Fruit fly (Drosophila melanogaster) whole organism, embryonic: ENCODE data around the gene Gpdh1.

ENCODE experiments used
- Atf6 ChIP-seq: fragments of 200-800 bp; sonication (Bioruptor generic); IDR thresholded peaks from 2 replicates; pipeline ENCODE4 v1.3.6; 2022; ENCODE audit warnings: missing biosample characterization, missing genetic modification characterization
- B-H2 ChIP-seq: fragments of 200-800 bp; sonication (Bioruptor generic); optimal IDR thresholded peaks from 2 replicates; lab custom pipeline; 2018; ENCODE audit warnings: missing biosample characterization, mild to moderate bottlenecking, missing genetic modification characterization
- Blimp-1 ChIP-seq: fragments of 200-800 bp; sonication (Bioruptor generic); optimal IDR thresholded peaks from 3 replicates; lab custom pipeline; 2018; ENCODE audit warnings: missing biosample characterization, missing genetic modification characterization, mild to moderate bottlenecking, moderate library complexity, missing genetic modification reagents
- CG10209 ChIP-seq: fragments of 200-800 bp; sonication (Bioruptor generic); optimal IDR thresholded peaks from 3 replicates; lab custom pipeline; 2017; ENCODE audit warnings: missing biosample characterization, mild to moderate bottlenecking, missing genetic modification characterization, missing genetic modification reagents
- CG10267 ChIP-seq: fragments of 200-800 bp; sonication (Bioruptor generic); optimal IDR thresholded peaks from 2 replicates; lab custom pipeline; 2018; ENCODE audit warnings: missing biosample characterization, mild to moderate bottlenecking, missing genetic modification characterization, moderate library complexity
- CG10274 ChIP-seq: fragments of 200-800 bp; sonication (Bioruptor generic); optimal IDR thresholded peaks from 3 replicates; lab custom pipeline; 2017; ENCODE audit warnings: missing biosample characterization, mild to moderate bottlenecking, missing genetic modification characterization
- CG10979 ChIP-seq: fragments of 200-800 bp; sonication (Bioruptor generic); optimal IDR thresholded peaks from 2 replicates; lab custom pipeline; 2018; ENCODE audit warnings: missing biosample characterization, mild to moderate bottlenecking, missing genetic modification characterization, moderate library complexity
- CG13296 ChIP-seq: fragments of 200-800 bp; sonication (Bioruptor generic); optimal IDR thresholded peaks from 3 replicates; lab custom pipeline; 2018; ENCODE audit warnings: missing biosample characterization, mild to moderate bottlenecking, missing genetic modification characterization
- CG14014 ChIP-seq: fragments of 200-800 bp; sonication (Bioruptor generic); IDR thresholded peaks from 2 replicates; pipeline ENCODE4 v1.3.6; 2022; ENCODE audit warnings: missing biosample characterization, missing genetic modification characterization
- CG14667 ChIP-seq: fragments of 200-800 bp; sonication (Bioruptor generic); IDR thresholded peaks from 2 replicates; pipeline ENCODE4 v1.3.6; 2022; ENCODE audit warnings: missing biosample characterization, missing genetic modification characterization
- CG16779 ChIP-seq: fragments of 200-800 bp; sonication (Bioruptor generic); IDR thresholded peaks from 2 replicates; pipeline ENCODE4 v1.3.6; 2022; ENCODE audit warnings: missing biosample characterization, missing genetic modification characterization
- CG17359 ChIP-seq: fragments of 200-800 bp; sonication (Bioruptor generic); optimal IDR thresholded peaks from 3 replicates; lab custom pipeline; 2018; ENCODE audit warnings: missing biosample characterization, mild to moderate bottlenecking, missing genetic modification characterization, moderate library complexity
- CG18476 ChIP-seq: fragments of 200-800 bp; sonication (Bioruptor generic); optimal IDR thresholded peaks from 2 replicates; lab custom pipeline; 2016; ENCODE audit warnings: missing biosample characterization, mild to moderate bottlenecking, missing genetic modification characterization
- CG2202 ChIP-seq: fragments of 200-800 bp; sonication (Bioruptor generic); optimal IDR thresholded peaks from 2 replicates; lab custom pipeline; 2018; ENCODE audit warnings: missing biosample characterization, mild to moderate bottlenecking, missing genetic modification characterization
- CG31365 ChIP-seq: fragments of 200-800 bp; sonication (Bioruptor generic); optimal IDR thresholded peaks from 2 replicates; lab custom pipeline; 2018; ENCODE audit warnings: missing biosample characterization, mild to moderate bottlenecking, missing genetic modification characterization
- CG3281 ChIP-seq: fragments of 200-800 bp; sonication (Bioruptor generic); optimal IDR thresholded peaks from 3 replicates; lab custom pipeline; 2017; ENCODE audit warnings: missing biosample characterization, mild to moderate bottlenecking, missing genetic modification characterization
- CG34376 ChIP-seq: fragments of 200-800 bp; sonication (Bioruptor generic); optimal IDR thresholded peaks from 2 replicates; lab custom pipeline; 2018; ENCODE audit warnings: missing biosample characterization, mild to moderate bottlenecking, missing genetic modification characterization
- CG4424 ChIP-seq: fragments of 200-800 bp; sonication (Bioruptor generic); optimal IDR thresholded peaks from 3 replicates; lab custom pipeline; 2016; ENCODE audit warnings: missing biosample characterization, missing genetic modification characterization
- CG4854 ChIP-seq: fragments of 200-800 bp; sonication (Bioruptor generic); optimal IDR thresholded peaks from 2 replicates; lab custom pipeline; 2016; ENCODE audit warnings: missing biosample characterization, missing genetic modification characterization, inconsistent platforms
- CG5245 ChIP-seq: fragments of 200-800 bp; sonication (Bioruptor generic); optimal IDR thresholded peaks from 3 replicates; lab custom pipeline; 2016; ENCODE audit warnings: missing biosample characterization, missing genetic modification characterization
- CG8089 ChIP-seq: fragments of 200-800 bp; sonication (Bioruptor generic); optimal IDR thresholded peaks from 3 replicates; lab custom pipeline; 2016; ENCODE audit warnings: missing biosample characterization, missing genetic modification characterization
- CG8388 ChIP-seq: fragments of 200-800 bp; sonication (Bioruptor generic); optimal IDR thresholded peaks from 2 replicates; lab custom pipeline; 2019; ENCODE audit warnings: missing biosample characterization, mild to moderate bottlenecking, missing genetic modification characterization, moderate library complexity
- CG8765 ChIP-seq: fragments of 200-800 bp; sonication (Bioruptor generic); IDR thresholded peaks from 2 replicates; pipeline ENCODE4 v1.3.6; 2022; ENCODE audit warnings: missing biosample characterization, missing genetic modification characterization
- CG9609 ChIP-seq: fragments of 200-800 bp; sonication (Bioruptor generic); optimal IDR thresholded peaks from 3 replicates; lab custom pipeline; 2016; ENCODE audit warnings: missing biosample characterization, missing genetic modification characterization
- CTCF ChIP-seq: fragments of 200-800 bp; sonication (Bioruptor generic); optimal IDR thresholded peaks from 2 replicates; lab custom pipeline; 2017; ENCODE audit warnings: missing biosample characterization, mild to moderate bottlenecking, missing genetic modification characterization, moderate library complexity
- CrebB ChIP-seq: fragments of 200-800 bp; sonication (Bioruptor generic); optimal IDR thresholded peaks from 3 replicates; lab custom pipeline; 2018; ENCODE audit warnings: missing biosample characterization, mild to moderate bottlenecking, missing genetic modification characterization
- Dbx ChIP-seq: fragments of 200-800 bp; sonication (Bioruptor generic); IDR thresholded peaks from 3 replicates; pipeline ENCODE4 v1.3.6; 2022; ENCODE audit warnings: missing biosample characterization, missing genetic modification characterization
- Dp ChIP-seq: fragments of 200-800 bp; sonication (Bioruptor generic); optimal IDR thresholded peaks from 2 replicates; lab custom pipeline; 2018; ENCODE audit warnings: missing biosample characterization, mild to moderate bottlenecking, missing genetic modification characterization, moderate library complexity
- Fer1 ChIP-seq: fragments of 200-800 bp; sonication (Bioruptor generic); optimal IDR thresholded peaks from 2 replicates; lab custom pipeline; 2017; ENCODE audit warnings: missing biosample characterization, mild to moderate bottlenecking, missing genetic modification characterization
- Fer2 ChIP-seq: fragments of 200-800 bp; sonication (Bioruptor generic); optimal IDR thresholded peaks from 2 replicates; lab custom pipeline; 2018; ENCODE audit warnings: missing biosample characterization, mild to moderate bottlenecking, missing genetic modification characterization, moderate library complexity
- Gug ChIP-seq: fragments of 200-800 bp; sonication (Bioruptor generic); IDR thresholded peaks from 4 replicates; pipeline ENCODE4 v1.3.6; 2022; ENCODE audit warnings: missing biosample characterization, missing genetic modification characterization
- HLHmδ ChIP-seq: fragments of 200-800 bp; sonication (Bioruptor generic); optimal IDR thresholded peaks from 2 replicates; lab custom pipeline; 2018; ENCODE audit warnings: missing biosample characterization, mild to moderate bottlenecking, missing genetic modification characterization, moderate library complexity
- HmgD ChIP-seq: fragments of 200-800 bp; sonication (Bioruptor generic); optimal IDR thresholded peaks from 3 replicates; lab custom pipeline; 2016; ENCODE audit warnings: missing biosample characterization, missing genetic modification characterization
- Lim3 ChIP-seq: fragments of 200-800 bp; sonication (Bioruptor generic); IDR thresholded peaks from 2 replicates; pipeline ENCODE4 v1.3.6; 2022; ENCODE audit warnings: missing biosample characterization, missing genetic modification characterization
- MBD-R2 ChIP-seq: fragments of 200-800 bp; sonication (Bioruptor generic); IDR thresholded peaks from 2 replicates; pipeline ENCODE4 v1.3.6; 2022; ENCODE audit warnings: missing biosample characterization, missing genetic modification characterization
- Scr ChIP-seq: fragments of 200-800 bp; sonication (Bioruptor generic); IDR thresholded peaks from 2 replicates; pipeline ENCODE4 v1.3.6; 2022; ENCODE audit warnings: missing biosample characterization, missing genetic modification characterization; ENCODE audit not compliant: partially characterized antibody
- Side ChIP-seq: fragments of 200-800 bp; sonication (Bioruptor generic); optimal IDR thresholded peaks from 2 replicates; lab custom pipeline; 2016; ENCODE audit warnings: missing biosample characterization, missing genetic modification characterization
- Sry-β ChIP-seq: fragments of 200-800 bp; sonication (Bioruptor generic); optimal IDR thresholded peaks from 2 replicates; lab custom pipeline; 2018; ENCODE audit warnings: missing biosample characterization, mild to moderate bottlenecking, missing genetic modification characterization, moderate library complexity
- Stat92E ChIP-seq, 3 experiments: fragments of >200 bp in 2 of 3; fragments of 200-800 bp in 1 of 3; sonication (Bioruptor generic) in 1 of 3; optimal IDR thresholded peaks; 2 replicates each; lab custom pipeline; 2017 to 2019; ENCODE audit warnings: missing biosample characterization in 3 of 3, missing genetic modification characterization in 3 of 3, mild to moderate bottlenecking in 1 of 3, moderate library complexity in 1 of 3
- az2 ChIP-seq: fragments of 200-800 bp; sonication (Bioruptor generic); optimal IDR thresholded peaks from 3 replicates; lab custom pipeline; 2016; ENCODE audit warnings: missing biosample characterization, missing genetic modification characterization
- crp ChIP-seq, 2 experiments: fragments of 200-800 bp; sonication (Bioruptor generic); optimal IDR thresholded peaks; 2 replicates in 1 of 2; 3 replicates in 1 of 2; lab custom pipeline; 2017; ENCODE audit warnings: missing biosample characterization in 2 of 2, missing genetic modification characterization in 2 of 2, mild to moderate bottlenecking in 1 of 2, moderate library complexity in 1 of 2
- da ChIP-seq: fragments of 200-800 bp; sonication (Bioruptor generic); optimal IDR thresholded peaks from 2 replicates; lab custom pipeline; 2016; ENCODE audit warnings: missing biosample characterization, missing genetic modification characterization
- dati ChIP-seq: fragments of 200-800 bp; sonication (Bioruptor generic); IDR thresholded peaks from 2 replicates; pipeline ENCODE4 v1.3.6; 2022; ENCODE audit warnings: missing biosample characterization, missing genetic modification characterization
- dm ChIP-seq: fragments of 200-800 bp; sonication (Bioruptor generic); optimal IDR thresholded peaks from 3 replicates; lab custom pipeline; 2016; ENCODE audit warnings: missing biosample characterization, missing genetic modification characterization
- gce ChIP-seq: fragments of 200-800 bp; sonication (Bioruptor generic); IDR thresholded peaks from 3 replicates; pipeline ENCODE4 v1.3.6; 2022; ENCODE audit warnings: missing biosample characterization, missing genetic modification characterization
- luna ChIP-seq: fragments of 200-800 bp; sonication (Bioruptor generic); optimal IDR thresholded peaks from 2 replicates; lab custom pipeline; 2016; ENCODE audit warnings: missing biosample characterization, missing genetic modification characterization
- sd ChIP-seq: fragments of 200-800 bp; sonication (Bioruptor generic); optimal IDR thresholded peaks from 3 replicates; lab custom pipeline; 2018; ENCODE audit warnings: missing biosample characterization, mild to moderate bottlenecking, missing genetic modification characterization, moderate library complexity
- sens-2 ChIP-seq: fragments of 200-800 bp; sonication (Bioruptor generic); IDR thresholded peaks from 2 replicates; pipeline ENCODE4 v1.3.6; 2022; ENCODE audit warnings: missing biosample characterization, missing genetic modification characterization
- sisA ChIP-seq: fragments of 200-800 bp; sonication (Bioruptor generic); IDR thresholded peaks from 2 replicates; pipeline ENCODE4 v1.3.6; 2022; ENCODE audit warnings: missing biosample characterization, missing genetic modification characterization
- vnd ChIP-seq: fragments of 200-800 bp; sonication (Bioruptor generic); IDR thresholded peaks from 3 replicates; pipeline ENCODE4 v1.3.6; 2022; ENCODE audit warnings: missing biosample characterization, missing genetic modification characterization; ENCODE audit not compliant: partially characterized antibody
- wor ChIP-seq: fragments of 200-800 bp; sonication (Bioruptor generic); IDR thresholded peaks from 2 replicates; pipeline ENCODE4 v1.3.6; 2022; ENCODE audit warnings: missing biosample characterization, missing genetic modification characterization
- yki ChIP-seq: fragments of >200 bp; optimal IDR thresholded peaks from 3 replicates; lab custom pipeline; 2018

Gpdh1 gene

DNA sequence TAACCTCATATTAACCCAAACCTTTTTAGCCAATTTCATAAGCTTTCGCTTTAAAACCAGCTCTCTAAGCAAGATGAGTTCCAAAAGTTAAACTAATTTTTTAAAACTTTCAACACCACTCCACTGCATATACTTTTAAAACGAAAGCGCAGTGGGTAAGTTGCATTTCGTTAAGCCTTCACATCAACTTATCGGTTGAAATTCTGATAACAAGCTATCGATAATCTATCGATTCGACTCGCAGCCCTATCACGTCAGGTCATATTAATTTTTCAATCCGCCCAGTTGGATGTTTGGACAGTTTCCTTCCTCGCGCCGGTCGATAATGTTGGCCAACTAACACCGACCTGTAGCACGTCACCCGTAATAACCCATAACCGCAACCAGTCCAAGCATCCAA lies 42.7 kb downstream of the Gpdh1 start, which contains the start of gene ifc (continued):
- TF ChIP-seq HLHmδ (GFP tag; lab: Kevin White, UChicago) (peak; percentile 19), dm (GFP tag; lab: Kevin White, UChicago) (peak; percentile 70), Gug (GFP tag; lab: Robert Waterston, UW) (peak; percentile 51; the same call in 3 of the 4 replicates), Lim3 (no peak), CG10979 (peak; percentile 36), CG3281 (GFP tag; lab: Kevin White, UChicago) (peak; percentile 50), Blimp-1 (GFP tag; lab: Kevin White, UChicago) (no peak), CrebB (peak; percentile 7), CG9609 (GFP tag; lab: Kevin White, UChicago) (peak; percentile 32), CG14667 (no peak), Sry-β (GFP tag; lab: Kevin White, UChicago) (peak; percentile 12), CG16779 (GFP tag; lab: Robert Waterston, UW) (no peak), CG10274 (GFP tag; lab: Kevin White, UChicago) (no peak), CG4424 (peak; percentile 51), CG10267 (peak; percentile 77), CG5245 (no peak), sens-2 (no peak), B-H2 (GFP tag; lab: Kevin White, UChicago) (peak; percentile 76), sisA (GFP tag; lab: Robert Waterston, UW) (no peak), CG8089 (peak; percentile 53), Side (GFP tag; lab: Kevin White, UChicago) (peak; percentile 32), CG4854 (GFP tag; lab: Kevin White, UChicago) (peak; percentile 31), CG10209 (GFP tag; lab: Kevin White, UChicago) (peak; percentile 20), MBD-R2 (no peak), wor (GFP tag; lab: Robert Waterston, UW) (no peak), Atf6 (GFP tag; lab: Robert Waterston, UW) (no peak), vnd (no peak), Dp (peak; percentile 63), Dbx (GFP tag; lab: Robert Waterston, UW) (no peak), CG18476 (GFP tag; lab: Kevin White, UChicago) (peak; percentile 76), luna (peak; percentile 66), az2 (GFP tag; lab: Kevin White, UChicago) (peak; percentile 37), sd (tag; lab: Kevin White, UChicago) (peak; percentile 55), gce (no peak), da (no peak), Stat92E (GFP tag; optimal IDR thresholded peaks at IDR 0.05; lab: Kevin White, UChicago) (peak in 1 of 3 experiments; percentile 14), crp (GFP tag; optimal IDR thresholded peaks at IDR 0.05; lab: Kevin White, UChicago) (peak in 1 of 2 experiments; percentile 55), CG2202 (tag; lab: Kevin White, UChicago) (no peak), yki (lab: Kevin White, UChicago) (no peak), Fer2 (peak; percentile 10), CG8388 (GFP tag; lab: Kevin White, UChicago) (peak; percentile 15), CG34376 (GFP tag; lab: Kevin White, UChicago) (peak; percentile 33), CG17359 (tag; lab: Kevin White, UChicago) (peak; percentile 41), CG31365 (peak; percentile 13), HmgD (GFP tag; lab: Kevin White, UChicago) (peak; percentile 69), dati (no peak), CG13296 (GFP tag; lab: Kevin White, UChicago) (no peak), CTCF (GFP tag; lab: Kevin White, UChicago) (peak; percentile 20), Fer1 (GFP tag; lab: Kevin White, UChicago) (peak; percentile 32), CG14014 (GFP tag; lab: Robert Waterston, UW) (no peak), CG8765 (GFP tag; lab: Robert Waterston, UW) (no peak), Scr (GFP tag; lab: Robert Waterston, UW) (no peak)
